Fruit fly (Drosophila melanogaster) Kc167 (cell line): Measurements from ENCODE around the gene alpha-Man-Ib.

Experiments
- h ChIP-seq: fragments of >200 bp; optimal IDR thresholded peaks from 3 replicates; lab custom pipeline; 2018; ENCODE audit warnings: missing external identifiers
- psq ChIP-seq: fragments of >200 bp; optimal IDR thresholded peaks from 2 replicates; lab custom pipeline; 2017; ENCODE audit warnings: missing external identifiers
- ttk ChIP-seq: sonication (Bioruptor generic); optimal IDR thresholded peaks from 2 replicates; lab custom pipeline; 2017; ENCODE audit warnings: missing external identifiers

DNA sequence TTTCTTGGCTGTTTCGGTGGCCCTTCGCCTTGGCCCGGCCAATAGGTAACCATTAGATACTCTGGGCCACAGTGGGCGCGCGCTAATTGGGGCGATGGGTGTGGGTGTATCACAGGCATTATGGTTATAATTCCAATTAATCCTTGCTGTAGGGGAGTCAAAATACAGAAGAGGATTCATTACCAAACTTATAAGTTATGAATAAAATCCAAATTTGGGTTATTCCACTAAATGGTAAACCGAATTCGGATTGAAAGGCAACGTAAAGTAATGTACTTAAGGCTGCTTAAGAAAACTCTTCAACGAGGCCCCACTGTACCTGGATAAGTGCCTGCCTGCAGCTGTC, 23.0 kb downstream of the alpha-Man-Ib start:
- no peak for TF ChIP-seq psq
- TF ChIP-seq ttk (lab: Kevin White, UChicago) = no peak
- TF ChIP-seq h (lab: Kevin White, UChicago) = no peak
